Worm (Caenorhabditis elegans) whole organism, L2 larva: ENCODE results near the gene F43C11.11.

Experiments used
- F13H6.1 ChIP-seq: sonication (generic microtip); optimal IDR thresholded peaks from 2 replicates; lab custom pipeline; 2016; ENCODE audit warnings: missing genetic modification characterization, missing compliant biosample characterization
- R02D3.7 ChIP-seq: fragments of 150-350 bp; optimal IDR thresholded peaks from 2 replicates; lab custom pipeline; 2014; ENCODE audit warnings: missing biosample characterization, missing genetic modification characterization
- Y55F3AM.14 ChIP-seq: fragments of 200-800 bp; sonication (Bioruptor generic); optimal IDR thresholded peaks from 2 replicates; lab custom pipeline; 2018; ENCODE audit warnings: mild to moderate bottlenecking, missing genetic modification characterization, missing compliant biosample characterization
- ZK546.5 ChIP-seq: sonication (generic microtip); optimal IDR thresholded peaks from 2 replicates; lab custom pipeline; 2017; ENCODE audit warnings: missing biosample characterization, missing genetic modification characterization
- alr-1 ChIP-seq: fragments of 150-350 bp; optimal IDR thresholded peaks from 2 replicates; lab custom pipeline; 2014; ENCODE audit warnings: missing biosample characterization, missing genetic modification characterization
- aly-2 ChIP-seq: fragments of 150-350 bp; optimal IDR thresholded peaks from 2 replicates; lab custom pipeline; 2014; ENCODE audit warnings: missing biosample characterization, missing genetic modification characterization
- ama-1 ChIP-seq: fragments of 150-350 bp; optimal IDR thresholded peaks from 2 replicates; lab custom pipeline; 2018; ENCODE audit warnings: inconsistent platforms
- blmp-1 ChIP-seq: sonication (generic microtip); optimal IDR thresholded peaks from 2 replicates; lab custom pipeline; 2017; ENCODE audit warnings: missing genetic modification characterization, mild to moderate bottlenecking, missing compliant biosample characterization, antibody characterized with exemption, moderate library complexity; ENCODE audit not compliant: insufficient read depth
- ceh-82 ChIP-seq: fragments of 150-350 bp; optimal IDR thresholded peaks from 2 replicates; lab custom pipeline; 2014; ENCODE audit warnings: missing biosample characterization, missing genetic modification characterization
- crh-2 ChIP-seq: sonication (generic microtip); optimal IDR thresholded peaks from 2 replicates; lab custom pipeline; 2017; ENCODE audit warnings: missing biosample characterization, missing genetic modification characterization
- dmd-4 ChIP-seq: sonication (generic microtip); optimal IDR thresholded peaks from 2 replicates; lab custom pipeline; 2017; ENCODE audit warnings: missing biosample characterization, missing genetic modification characterization
- egl-27 ChIP-seq: sonication (generic microtip); optimal IDR thresholded peaks from 3 replicates; lab custom pipeline; 2017; ENCODE audit warnings: missing biosample characterization, missing genetic modification reagents, missing genetic modification characterization
- elt-3 ChIP-seq: sonication (generic microtip); optimal IDR thresholded peaks from 2 replicates; lab custom pipeline; 2017; ENCODE audit warnings: missing biosample characterization, missing genetic modification characterization
- gmeb-1 ChIP-seq: fragments of 150-350 bp; optimal IDR thresholded peaks from 2 replicates; lab custom pipeline; 2014; ENCODE audit warnings: missing biosample characterization, missing genetic modification characterization
- lin-13 ChIP-seq: fragments of 150-350 bp; optimal IDR thresholded peaks from 2 replicates; lab custom pipeline; 2014; ENCODE audit warnings: missing biosample characterization, missing genetic modification reagents, missing genetic modification characterization
- lin-39 ChIP-seq: fragments of 150-350 bp; optimal IDR thresholded peaks from 2 replicates; lab custom pipeline; 2014; ENCODE audit warnings: missing biosample characterization, missing genetic modification reagents, missing genetic modification characterization
- lsy-2 ChIP-seq, 2 experiments: fragments of 150-350 bp in 1 of 2; sonication (generic microtip) in 1 of 2; optimal IDR thresholded peaks; 2 replicates each; lab custom pipeline; 2014 to 2017; ENCODE audit warnings: missing biosample characterization in 2 of 2, missing genetic modification characterization in 2 of 2
- mab-5 ChIP-seq: fragments of 150-350 bp; optimal IDR thresholded peaks from 2 replicates; lab custom pipeline; 2014; ENCODE audit warnings: missing biosample characterization, missing genetic modification characterization
- mbf-1 ChIP-seq: sonication (generic microtip); optimal IDR thresholded peaks from 2 replicates; lab custom pipeline; 2017; ENCODE audit warnings: missing biosample characterization, missing genetic modification characterization
- mdl-1 ChIP-seq, 2 experiments: fragments of 150-350 bp in 1 of 2; sonication (generic microtip) in 1 of 2; optimal IDR thresholded peaks; 2 replicates each; lab custom pipeline; 2017; ENCODE audit warnings: missing biosample characterization in 2 of 2, missing genetic modification characterization in 2 of 2
- nhr-129 ChIP-seq: fragments of 150-350 bp; optimal IDR thresholded peaks from 2 replicates; lab custom pipeline; 2014; ENCODE audit warnings: missing biosample characterization, missing genetic modification characterization
- nhr-21 ChIP-seq: fragments of 150-350 bp; optimal IDR thresholded peaks from 2 replicates; lab custom pipeline; 2014; ENCODE audit warnings: missing biosample characterization, missing genetic modification characterization
- nhr-23 ChIP-seq: fragments of 150-350 bp; optimal IDR thresholded peaks from 2 replicates; lab custom pipeline; 2014; ENCODE audit warnings: missing biosample characterization, missing genetic modification reagents, missing genetic modification characterization
- nhr-25 ChIP-seq: fragments of 150-350 bp; sonication (generic microtip); optimal IDR thresholded peaks from 3 replicates; lab custom pipeline; 2014; ENCODE audit warnings: missing biosample characterization, missing genetic modification characterization
- nhr-6 ChIP-seq: fragments of 150-350 bp; optimal IDR thresholded peaks from 2 replicates; lab custom pipeline; 2014; ENCODE audit warnings: missing biosample characterization, missing genetic modification characterization
- nhr-77 ChIP-seq: fragments of 150-350 bp; optimal IDR thresholded peaks from 2 replicates; lab custom pipeline; 2014; ENCODE audit warnings: missing biosample characterization, missing genetic modification characterization
- peb-1 ChIP-seq: fragments of 150-350 bp; optimal IDR thresholded peaks from 2 replicates; lab custom pipeline; 2014; ENCODE audit warnings: missing biosample characterization, missing genetic modification characterization
- skn-1 ChIP-seq: sonication (generic microtip); optimal IDR thresholded peaks from 2 replicates; lab custom pipeline; 2017; ENCODE audit warnings: missing biosample characterization, missing genetic modification characterization
- sma-3 ChIP-seq: sonication (generic microtip); optimal IDR thresholded peaks from 2 replicates; lab custom pipeline; 2016; ENCODE audit warnings: missing genetic modification reagents, missing genetic modification characterization, missing compliant biosample characterization
- sma-9 ChIP-seq, 2 experiments: fragments of 150-350 bp in 1 of 2; sonication (generic microtip) in 1 of 2; optimal IDR thresholded peaks; 2 replicates each; lab custom pipeline; 2014 to 2016; ENCODE audit warnings: missing genetic modification characterization in 2 of 2, mild to moderate bottlenecking in 1 of 2, missing biosample characterization in 1 of 2, missing compliant biosample characterization in 1 of 2, missing genetic modification reagents in 1 of 2, moderate library complexity in 1 of 2
- unc-55 ChIP-seq: fragments of 150-350 bp; sonication (generic microtip); optimal IDR thresholded peaks from 3 replicates; lab custom pipeline; 2014; ENCODE audit warnings: missing biosample characterization, missing genetic modification reagents, missing genetic modification characterization
- zag-1 ChIP-seq: fragments of 150-350 bp; optimal IDR thresholded peaks from 2 replicates; lab custom pipeline; 2014; ENCODE audit warnings: missing biosample characterization, missing genetic modification characterization
- ztf-1 ChIP-seq: fragments of 200-800 bp; sonication (Bioruptor generic); conservative IDR thresholded peaks from 2 replicates; pipeline ENCODE4 v1.3.6; 2022; ENCODE audit warnings: missing genetic modification characterization, missing compliant biosample characterization
- ztf-11 ChIP-seq: sonication (generic microtip); optimal IDR thresholded peaks from 2 replicates; lab custom pipeline; 2017; ENCODE audit warnings: missing biosample characterization, missing genetic modification characterization
- ztf-4 ChIP-seq: fragments of 150-350 bp; optimal IDR thresholded peaks from 2 replicates; lab custom pipeline; 2014; ENCODE audit warnings: missing biosample characterization, missing genetic modification characterization

Gene F43C11.11

ce11 chrII:2363673-2364072 is at the start of gene F43C11.11:
F43C11.11 (minus strand) TSS chrII:2363773.
- TF ChIP-seq sma-3 (GFP tag; lab: Kevin White, UChicago) (no peak), ztf-1 (GFP tag; lab: Robert Waterston, UW) (no peak), peb-1 (tag; lab: Kevin White, UChicago) (no peak), gmeb-1 (no peak), alr-1 (tag; lab: Kevin White, UChicago) (no peak), lin-13 (no peak), lsy-2 (tag; optimal IDR thresholded peaks at IDR 0.05; lab: Kevin White, UChicago) (no peak), R02D3.7 (tag; lab: Kevin White, UChicago) (no peak), mdl-1 (tag; optimal IDR thresholded peaks at IDR 0.05; lab: Kevin White, UChicago) (no peak), elt-3 (no peak), lin-39 (tag; lab: Kevin White, UChicago) (no peak), skn-1 (no peak), mbf-1 (no peak)
- TF ChIP-seq, all 48 proteins: peak for 0

ce11 chrII:2412649-2413048 is 49.1 kb upstream of the F43C11.11 start, which contains the start of gene fbxa-182:
fbxa-182 (minus strand) TSS chrII:2412749.
- TF ChIP-seq blmp-1 (tag; lab: Kevin White, UChicago) (no peak), ceh-82 (no peak), unc-55 (GFP tag; lab: Kevin White, UChicago) (no peak), aly-2 (no peak), lsy-2 (tag; optimal IDR thresholded peaks at IDR 0.05; lab: Kevin White, UChicago) (no peak), sma-9 (GFP tag; optimal IDR thresholded peaks at IDR 0.05; lab: Kevin White, UChicago) (no peak), sma-9 (tag; optimal IDR thresholded peaks at IDR 0.05; lab: Kevin White, UChicago) (no peak), R02D3.7 (tag; lab: Kevin White, UChicago) (no peak), F13H6.1 (tag; lab: Kevin White, UChicago) (no peak), ZK546.5 (no peak), crh-2 (tag; lab: Kevin White, UChicago) (no peak), nhr-23 (tag; lab: Kevin White, UChicago) (no peak), mdl-1 (tag; optimal IDR thresholded peaks at IDR 0.05; lab: Kevin White, UChicago) (no peak), sma-3 (GFP tag; lab: Kevin White, UChicago) (no peak), nhr-129 (tag; lab: Kevin White, UChicago) (no peak), nhr-6 (no peak), dmd-4 (tag; lab: Kevin White, UChicago) (no peak), mab-5 (tag; lab: Kevin White, UChicago) (no peak), zag-1 (tag; lab: Kevin White, UChicago) (no peak), peb-1 (tag; lab: Kevin White, UChicago) (no peak)

- no peak for TF ChIP-seq nhr-6
- TF ChIP-seq nhr-77 = no peak
- TF ChIP-seq nhr-25 (tag; lab: Kevin White, UChicago) = no peak
- no peak for TF ChIP-seq ama-1 (lab: Kevin White, UChicago)
- no peak for TF ChIP-seq crh-2 (tag; lab: Kevin White, UChicago)
- no peak for TF ChIP-seq lin-39 (tag; lab: Kevin White, UChicago)
- TF ChIP-seq ztf-11 (tag; lab: Kevin White, UChicago) = no peak
- TF ChIP-seq ztf-4 (tag; lab: Kevin White, UChicago) = no peak
- TF ChIP-seq sma-9 (GFP tag; optimal IDR thresholded peaks at IDR 0.05; lab: Kevin White, UChicago) = no peak
- TF ChIP-seq sma-9 (tag; optimal IDR thresholded peaks at IDR 0.05; lab: Kevin White, UChicago) = no peak
- no peak for TF ChIP-seq peb-1 (tag; lab: Kevin White, UChicago)
- no peak for TF ChIP-seq mdl-1 (tag; optimal IDR thresholded peaks at IDR 0.05; lab: Kevin White, UChicago)
- no peak for TF ChIP-seq alr-1 (tag; lab: Kevin White, UChicago)
- no peak for TF ChIP-seq egl-27 (tag; lab: Kevin White, UChicago)
- TF ChIP-seq nhr-21 (tag; lab: Kevin White, UChicago) = no peak
- TF ChIP-seq lsy-2 (tag; optimal IDR thresholded peaks at IDR 0.05; lab: Kevin White, UChicago) = no peak
These were observed 48.0 kb upstream of the F43C11.11 start for ce11 chrII:2411555-2411954.

ce11 chrII:2411093-2411492 is 47.5 kb upstream of the F43C11.11 start:
- no peak for TF ChIP-seq blmp-1 (tag; lab: Kevin White, UChicago)
- TF ChIP-seq, all 48 proteins: peak for 0

DNA sequence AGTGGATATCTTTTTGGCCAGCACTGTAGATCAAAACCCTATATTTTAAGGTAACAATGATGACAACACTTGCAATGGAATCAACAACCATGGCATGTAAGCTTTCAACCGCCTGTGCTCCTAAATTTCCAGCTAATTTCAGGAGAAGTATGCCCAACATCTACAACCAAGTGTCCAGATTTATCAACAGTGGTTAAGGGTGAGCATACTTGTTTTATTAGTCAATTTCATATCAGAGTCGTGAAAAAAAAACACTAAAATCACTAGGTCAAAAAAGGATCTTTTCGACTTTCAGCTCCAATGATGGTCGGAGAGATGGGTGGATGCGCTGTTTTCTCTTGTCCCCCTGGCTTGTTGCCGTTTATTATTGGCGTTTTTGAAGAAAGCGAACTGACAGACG is 40.4 kb upstream of the F43C11.11 start, which contains the start of gene F16G10.1:
TSS of gene F16G10.1 (plus strand) at position 301 of the 400 bp plus-strand sequence.
- TF ChIP-seq crh-2 (tag; lab: Kevin White, UChicago) (no peak), lsy-2 (tag; optimal IDR thresholded peaks at IDR 0.05; lab: Kevin White, UChicago) (no peak), Y55F3AM.14 (GFP tag; lab: Kevin White, UChicago) (no peak), ztf-4 (tag; lab: Kevin White, UChicago) (no peak), R02D3.7 (tag; lab: Kevin White, UChicago) (no peak), blmp-1 (tag; lab: Kevin White, UChicago) (no peak), lin-13 (no peak), nhr-23 (tag; lab: Kevin White, UChicago) (no peak), sma-3 (GFP tag; lab: Kevin White, UChicago) (no peak), lin-39 (tag; lab: Kevin White, UChicago) (no peak), nhr-77 (no peak)
